Fruit fly (Drosophila melanogaster): ENCODE measurements around the gene CG33301.

DNA sequence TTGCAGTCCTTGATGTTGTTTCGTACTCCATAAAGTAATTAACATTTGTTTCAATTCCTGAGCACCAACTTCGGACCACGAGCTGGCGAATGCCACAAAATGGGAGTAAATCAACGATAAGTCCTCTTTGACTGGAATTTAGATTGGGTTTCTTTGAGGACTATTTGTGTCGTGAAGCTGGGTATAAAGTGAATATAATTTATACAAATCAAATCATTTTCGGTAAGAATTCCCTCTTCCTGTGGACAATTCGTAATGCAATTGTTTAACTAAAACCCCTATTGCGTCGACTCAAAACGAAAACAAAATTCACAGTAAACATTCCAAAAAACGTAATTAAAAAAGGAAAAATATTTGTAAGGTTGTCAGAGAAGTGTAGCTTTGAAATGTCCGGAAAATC, 23.0 kb upstream of the CG33301 start, which contains the start of gene CG13127:
- TF ChIP-seq GATAd (GFP tag; optimal IDR thresholded peaks at IDR 0.05) (no peak), Mio (GFP tag; optimal IDR thresholded peaks at IDR 0.05) (no peak), dsf (GFP tag; optimal IDR thresholded peaks at IDR 0.05; ENCODE audit: borderline replicate concordance) (no peak), Hr78 (GFP tag; optimal IDR thresholded peaks at IDR 0.05) (no peak), Hnf4 (GFP tag; optimal IDR thresholded peaks at IDR 0.05) (no peak), Myc (optimal IDR thresholded peaks at IDR 0.05) (no peak)

All from whole organism, wandering third instar larva.